Worm (Caenorhabditis elegans) whole organism, L2 larva: ENCODE data around the gene acl-6.

Source experiments
- C34F6.9 ChIP-seq: fragments of 150-350 bp; optimal IDR thresholded peaks from 2 replicates; lab custom pipeline; 2014; ENCODE audit warnings: missing biosample characterization, missing genetic modification characterization
- F13H6.1 ChIP-seq: sonication (generic microtip); optimal IDR thresholded peaks from 2 replicates; lab custom pipeline; 2016; ENCODE audit warnings: missing genetic modification characterization, missing compliant biosample characterization
- R02D3.7 ChIP-seq: fragments of 150-350 bp; optimal IDR thresholded peaks from 2 replicates; lab custom pipeline; 2014; ENCODE audit warnings: missing biosample characterization, missing genetic modification characterization
- Y55F3AM.14 ChIP-seq: fragments of 200-800 bp; sonication (Bioruptor generic); optimal IDR thresholded peaks from 2 replicates; lab custom pipeline; 2018; ENCODE audit warnings: mild to moderate bottlenecking, missing genetic modification characterization, missing compliant biosample characterization
- ZK546.5 ChIP-seq: sonication (generic microtip); optimal IDR thresholded peaks from 2 replicates; lab custom pipeline; 2017; ENCODE audit warnings: missing biosample characterization, missing genetic modification characterization
- alr-1 ChIP-seq: fragments of 150-350 bp; optimal IDR thresholded peaks from 2 replicates; lab custom pipeline; 2014; ENCODE audit warnings: missing biosample characterization, missing genetic modification characterization
- aly-2 ChIP-seq: fragments of 150-350 bp; optimal IDR thresholded peaks from 2 replicates; lab custom pipeline; 2014; ENCODE audit warnings: missing biosample characterization, missing genetic modification characterization
- ama-1 ChIP-seq: fragments of 150-350 bp; optimal IDR thresholded peaks from 2 replicates; lab custom pipeline; 2018; ENCODE audit warnings: inconsistent platforms
- blmp-1 ChIP-seq: sonication (generic microtip); optimal IDR thresholded peaks from 2 replicates; lab custom pipeline; 2017; ENCODE audit warnings: missing genetic modification characterization, mild to moderate bottlenecking, missing compliant biosample characterization, antibody characterized with exemption, moderate library complexity; ENCODE audit not compliant: insufficient read depth
- ceh-16 ChIP-seq: fragments of 150-350 bp; optimal IDR thresholded peaks from 2 replicates; lab custom pipeline; 2014; ENCODE audit warnings: missing biosample characterization, missing genetic modification characterization
- ceh-82 ChIP-seq: fragments of 150-350 bp; optimal IDR thresholded peaks from 2 replicates; lab custom pipeline; 2014; ENCODE audit warnings: missing biosample characterization, missing genetic modification characterization
- crh-2 ChIP-seq: sonication (generic microtip); optimal IDR thresholded peaks from 2 replicates; lab custom pipeline; 2017; ENCODE audit warnings: missing biosample characterization, missing genetic modification characterization
- dmd-4 ChIP-seq: sonication (generic microtip); optimal IDR thresholded peaks from 2 replicates; lab custom pipeline; 2017; ENCODE audit warnings: missing biosample characterization, missing genetic modification characterization
- elt-1 ChIP-seq: fragments of 150-350 bp; optimal IDR thresholded peaks from 2 replicates; lab custom pipeline; 2014; ENCODE audit warnings: missing biosample characterization, missing genetic modification characterization
- elt-3 ChIP-seq: sonication (generic microtip); optimal IDR thresholded peaks from 2 replicates; lab custom pipeline; 2017; ENCODE audit warnings: missing biosample characterization, missing genetic modification characterization
- fos-1 ChIP-seq: fragments of 150-350 bp; optimal IDR thresholded peaks from 2 replicates; lab custom pipeline; 2014; ENCODE audit warnings: missing biosample characterization, missing genetic modification characterization
- gmeb-1 ChIP-seq: fragments of 150-350 bp; optimal IDR thresholded peaks from 2 replicates; lab custom pipeline; 2014; ENCODE audit warnings: missing biosample characterization, missing genetic modification characterization
- lin-11 ChIP-seq: fragments of 150-350 bp; sonication (generic microtip); optimal IDR thresholded peaks from 2 replicates; lab custom pipeline; 2014; ENCODE audit warnings: missing biosample characterization, missing genetic modification characterization, inconsistent platforms, mixed read lengths
- lin-13 ChIP-seq: fragments of 150-350 bp; optimal IDR thresholded peaks from 2 replicates; lab custom pipeline; 2014; ENCODE audit warnings: missing biosample characterization, missing genetic modification reagents, missing genetic modification characterization
- lsy-2 ChIP-seq, 2 experiments: fragments of 150-350 bp in 1 of 2; sonication (generic microtip) in 1 of 2; optimal IDR thresholded peaks; 2 replicates each; lab custom pipeline; 2014 to 2017; ENCODE audit warnings: missing biosample characterization in 2 of 2, missing genetic modification characterization in 2 of 2
- mab-5 ChIP-seq: fragments of 150-350 bp; optimal IDR thresholded peaks from 2 replicates; lab custom pipeline; 2014; ENCODE audit warnings: missing biosample characterization, missing genetic modification characterization
- mdl-1 ChIP-seq, 2 experiments: fragments of 150-350 bp in 1 of 2; sonication (generic microtip) in 1 of 2; optimal IDR thresholded peaks; 2 replicates each; lab custom pipeline; 2017; ENCODE audit warnings: missing biosample characterization in 2 of 2, missing genetic modification characterization in 2 of 2
- nhr-10 ChIP-seq: sonication (generic microtip); optimal IDR thresholded peaks from 2 replicates; lab custom pipeline; 2017; ENCODE audit warnings: missing biosample characterization, missing genetic modification characterization
- nhr-11 ChIP-seq: fragments of 150-350 bp; optimal IDR thresholded peaks from 2 replicates; lab custom pipeline; 2014; ENCODE audit warnings: missing biosample characterization, missing genetic modification characterization
- nhr-12 ChIP-seq: fragments of 150-350 bp; optimal IDR thresholded peaks from 2 replicates; lab custom pipeline; 2014; ENCODE audit warnings: missing biosample characterization, missing genetic modification characterization
- nhr-129 ChIP-seq: fragments of 150-350 bp; optimal IDR thresholded peaks from 2 replicates; lab custom pipeline; 2014; ENCODE audit warnings: missing biosample characterization, missing genetic modification characterization
- nhr-21 ChIP-seq: fragments of 150-350 bp; optimal IDR thresholded peaks from 2 replicates; lab custom pipeline; 2014; ENCODE audit warnings: missing biosample characterization, missing genetic modification characterization
- nhr-23 ChIP-seq: fragments of 150-350 bp; optimal IDR thresholded peaks from 2 replicates; lab custom pipeline; 2014; ENCODE audit warnings: missing biosample characterization, missing genetic modification reagents, missing genetic modification characterization
- nhr-25 ChIP-seq: fragments of 150-350 bp; sonication (generic microtip); optimal IDR thresholded peaks from 3 replicates; lab custom pipeline; 2014; ENCODE audit warnings: missing biosample characterization, missing genetic modification characterization
- peb-1 ChIP-seq: fragments of 150-350 bp; optimal IDR thresholded peaks from 2 replicates; lab custom pipeline; 2014; ENCODE audit warnings: missing biosample characterization, missing genetic modification characterization
- sem-4 ChIP-seq: fragments of 150-350 bp; optimal IDR thresholded peaks from 2 replicates; lab custom pipeline; 2014; ENCODE audit warnings: missing biosample characterization, missing genetic modification reagents, missing genetic modification characterization
- skn-1 ChIP-seq: sonication (generic microtip); optimal IDR thresholded peaks from 2 replicates; lab custom pipeline; 2017; ENCODE audit warnings: missing biosample characterization, missing genetic modification characterization
- sma-3 ChIP-seq: sonication (generic microtip); optimal IDR thresholded peaks from 2 replicates; lab custom pipeline; 2016; ENCODE audit warnings: missing genetic modification reagents, missing genetic modification characterization, missing compliant biosample characterization
- snpc-4 ChIP-seq: fragments of 150-350 bp; optimal IDR thresholded peaks from 2 replicates; lab custom pipeline; 2014; ENCODE audit warnings: missing biosample characterization, missing genetic modification characterization
- unc-55 ChIP-seq: fragments of 150-350 bp; sonication (generic microtip); optimal IDR thresholded peaks from 3 replicates; lab custom pipeline; 2014; ENCODE audit warnings: missing biosample characterization, missing genetic modification reagents, missing genetic modification characterization
- unc-62 ChIP-seq: fragments of 150-350 bp; optimal IDR thresholded peaks from 2 replicates; lab custom pipeline; 2014; ENCODE audit warnings: missing biosample characterization, missing genetic modification reagents, missing genetic modification characterization
- zag-1 ChIP-seq: fragments of 150-350 bp; optimal IDR thresholded peaks from 2 replicates; lab custom pipeline; 2014; ENCODE audit warnings: missing biosample characterization, missing genetic modification characterization
- ztf-1 ChIP-seq: fragments of 200-800 bp; sonication (Bioruptor generic); conservative IDR thresholded peaks from 2 replicates; pipeline ENCODE4 v1.3.6; 2022; ENCODE audit warnings: missing genetic modification characterization, missing compliant biosample characterization
- ztf-4 ChIP-seq: fragments of 150-350 bp; optimal IDR thresholded peaks from 2 replicates; lab custom pipeline; 2014; ENCODE audit warnings: missing biosample characterization, missing genetic modification characterization

acl-6 gene

ce11 chrV:5447057-5447456, 13.9 kb downstream of the acl-6 start:
- TF ChIP-seq sem-4 (tag; lab: Kevin White, UChicago) (no peak), ceh-82 (tag; lab: Kevin White, UChicago) (no peak), lin-13 (no peak), nhr-129 (tag; lab: Kevin White, UChicago) (no peak), ztf-1 (GFP tag; lab: Robert Waterston, UW) (no peak), zag-1 (tag; lab: Kevin White, UChicago) (no peak), unc-55 (GFP tag; lab: Kevin White, UChicago) (no peak), dmd-4 (tag; lab: Kevin White, UChicago) (no peak), nhr-10 (tag; lab: Kevin White, UChicago) (no peak), elt-3 (tag; lab: Kevin White, UChicago) (no peak), nhr-11 (tag; lab: Kevin White, UChicago) (no peak), mdl-1 (tag; optimal IDR thresholded peaks at IDR 0.05; lab: Kevin White, UChicago) (no peak), gmeb-1 (tag; lab: Kevin White, UChicago) (no peak), sma-3 (no peak), peb-1 (tag; lab: Kevin White, UChicago) (no peak), unc-62 (GFP tag; lab: Kevin White, UChicago) (no peak)
- TF ChIP-seq, all 48 proteins: peak for 0

DNA sequence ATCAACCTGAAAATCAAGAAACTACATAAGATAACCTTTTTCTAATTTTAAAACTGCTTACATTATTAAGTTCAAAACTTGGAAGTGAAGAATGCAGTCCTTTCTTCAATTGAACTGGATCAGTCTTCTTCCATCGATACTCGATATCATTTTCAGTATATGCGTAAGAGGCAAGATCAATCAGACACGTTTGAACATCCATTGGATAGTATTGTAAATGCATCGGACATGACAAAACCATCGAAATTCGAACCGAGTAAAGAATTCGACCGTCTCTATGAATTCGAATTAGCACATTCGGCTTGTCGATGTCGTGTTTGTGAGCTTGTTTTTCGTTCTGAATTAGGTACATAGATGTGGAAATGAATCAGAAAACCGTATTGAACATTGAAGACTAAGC, 17.6 kb downstream of the acl-6 start:
- no peak for TF ChIP-seq ceh-82 (tag; lab: Kevin White, UChicago)

ce11 chrV:5453615-5454014, 20.4 kb downstream of the acl-6 start, which contains the start of gene glc-3:
TSS of gene glc-3 (minus strand) at chrV:5453715.
- TF ChIP-seq F13H6.1 (tag; lab: Kevin White, UChicago) (no peak), Y55F3AM.14 (no peak), zag-1 (tag; lab: Kevin White, UChicago) (no peak), lsy-2 (tag; optimal IDR thresholded peaks at IDR 0.05; lab: Kevin White, UChicago) (no peak), fos-1 (tag; lab: Kevin White, UChicago) (no peak), sem-4 (tag; lab: Kevin White, UChicago) (no peak), nhr-23 (tag; lab: Kevin White, UChicago) (no peak), lin-11 (no peak), mab-5 (tag; lab: Kevin White, UChicago) (no peak), crh-2 (tag; lab: Kevin White, UChicago) (no peak), ama-1 (lab: Kevin White, UChicago) (no peak), ZK546.5 (tag; lab: Kevin White, UChicago) (no peak), nhr-25 (tag; lab: Kevin White, UChicago) (no peak), C34F6.9 (tag; lab: Kevin White, UChicago) (no peak), dmd-4 (tag; lab: Kevin White, UChicago) (no peak), nhr-12 (tag; lab: Kevin White, UChicago) (no peak), ztf-1 (GFP tag; lab: Robert Waterston, UW) (no peak), elt-3 (tag; lab: Kevin White, UChicago) (no peak)

- TF ChIP-seq nhr-129 (tag; lab: Kevin White, UChicago) (no peak), lin-13 (no peak), ztf-4 (tag; lab: Kevin White, UChicago) (no peak), nhr-11 (tag; lab: Kevin White, UChicago) (no peak), ceh-16 (tag; lab: Kevin White, UChicago) (no peak), R02D3.7 (tag; lab: Kevin White, UChicago) (no peak), alr-1 (no peak), nhr-23 (tag; lab: Kevin White, UChicago) (no peak), blmp-1 (no peak), nhr-21 (tag; lab: Kevin White, UChicago) (no peak), aly-2 (tag; lab: Kevin White, UChicago) (no peak), nhr-10 (tag; lab: Kevin White, UChicago) (no peak), snpc-4 (tag; lab: Kevin White, UChicago) (no peak), elt-1 (tag; lab: Kevin White, UChicago) (no peak), unc-62 (GFP tag; lab: Kevin White, UChicago) (no peak), ZK546.5 (tag; lab: Kevin White, UChicago) (no peak), lsy-2 (tag; optimal IDR thresholded peaks at IDR 0.05; lab: Kevin White, UChicago) (no peak), skn-1 (tag; lab: Kevin White, UChicago) (no peak)
- TF ChIP-seq, all 48 proteins: peak for 0
Observed at ce11 chrV:5454955-5455354, 21.8 kb downstream of the acl-6 start.
